Worm (Caenorhabditis elegans) whole organism, dauer: ENCODE measurements around the gene F39F10.3.

Experiments used
- unc-62 ChIP-seq: sonication (generic microtip); optimal IDR thresholded peaks from 2 replicates; lab custom pipeline; 2017; ENCODE audit warnings: missing biosample characterization, missing genetic modification reagents, missing genetic modification characterization

Gene F39F10.3

DNA sequence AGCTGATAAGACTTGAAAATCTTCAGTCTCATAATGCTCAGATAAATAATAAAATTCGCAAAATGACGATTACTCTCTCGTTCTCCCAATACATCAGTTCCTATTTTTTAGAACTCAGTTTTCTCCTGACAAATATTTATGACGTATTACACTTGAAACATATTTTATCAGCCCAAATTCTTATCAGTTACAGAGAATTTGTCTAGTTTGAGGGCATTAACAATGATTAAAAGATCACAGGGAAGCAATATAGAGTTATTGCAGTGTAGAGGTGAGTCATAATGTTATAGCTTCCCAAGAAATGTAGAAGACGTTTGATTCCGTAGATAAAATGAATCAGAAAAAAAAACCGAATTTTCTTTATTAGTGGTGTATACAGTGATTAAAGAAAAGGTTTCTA lies 27.7 kb downstream of the F39F10.3 start:
- TF ChIP-seq unc-62 (GFP tag; lab: Kevin White, UChicago) = no peak

DNA sequence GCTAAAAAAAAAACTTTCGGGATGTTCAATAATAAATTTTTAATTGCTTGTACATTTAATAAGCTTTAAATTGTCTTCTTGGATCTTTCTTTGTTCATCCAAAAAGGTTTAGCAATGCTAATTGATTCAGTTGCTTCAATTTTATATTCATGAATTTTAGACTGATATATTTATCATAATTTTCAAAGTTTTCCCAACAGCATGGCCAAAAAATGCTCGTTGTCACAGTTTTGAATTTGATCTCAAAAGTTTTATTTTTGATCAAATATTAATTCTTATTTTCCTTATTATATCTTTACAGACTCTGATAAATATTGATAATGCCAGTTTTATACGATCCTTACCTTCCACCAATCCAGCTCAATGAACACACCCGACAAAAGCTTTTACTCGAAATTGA lies 29.8 kb downstream of the F39F10.3 start, which contains the start of gene fbxb-114:
fbxb-114 (plus strand) TSS at position 301 of the 400 bp plus-strand sequence.
- no peak for TF ChIP-seq unc-62 (GFP tag; lab: Kevin White, UChicago)

DNA sequence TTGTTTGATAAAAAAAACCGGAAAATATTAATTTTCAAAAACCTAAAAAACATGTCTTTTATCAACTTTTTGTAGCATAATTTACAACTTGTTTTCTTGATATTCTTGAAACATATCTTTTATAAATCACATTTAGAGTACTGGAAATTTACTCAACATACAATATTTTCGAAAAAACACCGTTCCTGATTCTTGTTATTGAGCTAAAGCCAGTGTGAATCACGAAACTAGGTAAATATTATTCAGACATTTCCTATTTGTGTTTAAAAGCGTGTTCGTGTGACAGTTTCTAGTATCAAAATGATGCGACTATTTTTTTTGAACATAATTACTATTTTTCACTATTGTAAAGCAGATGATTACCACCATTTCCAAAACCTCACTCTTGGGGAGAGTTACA lies 31.9 kb downstream of the F39F10.3 start, which contains the start of gene C30E1.4:
C30E1.4 (plus strand) TSS at position 301 of the 400 bp plus-strand sequence.
- TF ChIP-seq unc-62 (GFP tag; lab: Kevin White, UChicago) = no peak

DNA sequence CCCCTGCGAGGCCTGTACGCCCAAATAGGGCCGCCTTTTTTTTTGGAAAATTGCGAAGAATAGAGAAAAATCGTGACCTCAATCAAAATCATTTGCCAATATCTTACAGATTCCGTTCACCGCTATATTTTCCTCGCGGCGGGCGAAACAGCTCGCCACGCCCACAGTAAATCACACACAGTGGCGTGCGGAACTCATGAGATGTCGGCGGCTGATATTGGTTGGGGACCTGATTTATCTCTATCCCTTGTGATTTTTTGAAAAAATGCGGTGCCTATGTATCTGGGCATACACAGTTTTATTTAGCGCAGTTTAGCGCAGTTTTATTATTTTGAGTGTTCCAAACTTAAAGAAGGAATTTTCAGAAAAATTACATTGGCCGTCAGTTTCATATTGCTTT lies 33.6 kb downstream of the F39F10.3 start:
- TF ChIP-seq unc-62 (GFP tag; lab: Kevin White, UChicago) = no peak

DNA sequence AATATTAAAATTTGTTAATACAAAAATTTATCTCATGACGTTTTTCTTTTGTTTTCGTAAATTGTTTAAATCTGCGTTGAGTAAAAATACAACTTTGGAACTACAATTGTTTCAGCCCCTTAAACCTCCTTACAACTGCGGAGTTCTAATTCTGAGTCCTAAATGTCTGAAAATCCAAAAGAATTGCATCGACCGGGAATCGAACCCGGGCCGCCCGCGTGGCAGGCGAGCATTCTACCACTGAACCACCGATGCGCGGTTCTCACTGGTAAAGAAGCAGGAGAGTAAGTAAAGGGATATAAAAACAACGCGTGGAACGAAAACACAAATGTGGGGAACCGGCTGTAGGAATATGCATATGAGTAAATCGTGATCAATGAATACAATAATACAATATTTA lies 36.3 kb downstream of the F39F10.3 start:
- TF ChIP-seq unc-62 (GFP tag; lab: Kevin White, UChicago) = no peak

DNA sequence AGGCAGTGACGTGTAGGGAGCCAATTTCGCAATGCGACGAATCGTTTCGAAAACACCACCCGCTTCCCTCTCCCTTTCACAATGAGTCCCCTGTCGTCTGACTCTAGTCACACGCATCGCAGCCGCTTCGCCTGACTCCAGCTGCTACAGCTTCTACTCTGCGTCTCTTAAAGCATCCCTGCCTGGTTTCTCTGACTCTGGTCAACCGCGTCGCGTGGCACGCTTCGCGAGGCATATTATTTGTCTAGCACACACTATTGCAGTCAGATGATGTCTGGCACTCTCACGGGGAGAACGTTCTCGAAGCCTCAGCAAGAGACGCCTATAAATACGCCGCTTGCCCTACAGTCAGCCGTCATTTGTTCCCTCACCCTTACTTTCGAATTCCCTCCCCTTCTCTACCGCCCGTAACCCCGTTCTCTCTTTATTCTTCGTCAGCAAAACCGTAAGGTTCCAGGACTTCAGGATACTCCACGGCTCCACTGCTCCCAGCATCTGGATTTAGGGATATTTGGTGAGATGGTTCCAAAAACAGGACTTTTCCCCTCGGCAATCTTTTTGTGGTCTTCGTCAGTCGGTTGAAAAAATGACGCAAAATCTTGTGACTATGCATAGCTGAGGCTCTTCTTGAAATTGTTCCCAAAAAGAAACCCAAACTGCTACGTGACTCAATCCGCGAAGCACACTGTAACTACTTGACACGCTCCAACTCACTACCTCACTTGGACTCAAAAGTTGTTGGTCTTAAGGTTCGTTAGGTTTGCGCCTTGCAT lies 38.0 kb downstream of the F39F10.3 start:
- peak; percentile 60 for TF ChIP-seq unc-62 (GFP tag; lab: Kevin White, UChicago)

DNA sequence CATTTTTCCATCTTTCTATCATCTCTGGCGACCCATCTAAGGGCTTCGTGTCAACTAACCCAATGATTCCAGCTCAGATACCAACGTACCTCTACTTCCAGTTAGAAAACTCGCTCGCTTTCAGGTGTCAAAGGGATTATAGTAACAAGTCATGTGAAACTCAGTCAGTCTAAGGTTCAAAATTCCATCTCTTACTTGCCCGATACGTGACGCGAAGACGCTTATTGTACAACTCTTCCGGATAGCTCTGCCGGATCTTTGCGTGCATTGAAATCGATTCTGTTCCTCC lies 38.5 kb downstream of the F39F10.3 start:
- no peak for TF ChIP-seq unc-62 (GFP tag; lab: Kevin White, UChicago)

DNA sequence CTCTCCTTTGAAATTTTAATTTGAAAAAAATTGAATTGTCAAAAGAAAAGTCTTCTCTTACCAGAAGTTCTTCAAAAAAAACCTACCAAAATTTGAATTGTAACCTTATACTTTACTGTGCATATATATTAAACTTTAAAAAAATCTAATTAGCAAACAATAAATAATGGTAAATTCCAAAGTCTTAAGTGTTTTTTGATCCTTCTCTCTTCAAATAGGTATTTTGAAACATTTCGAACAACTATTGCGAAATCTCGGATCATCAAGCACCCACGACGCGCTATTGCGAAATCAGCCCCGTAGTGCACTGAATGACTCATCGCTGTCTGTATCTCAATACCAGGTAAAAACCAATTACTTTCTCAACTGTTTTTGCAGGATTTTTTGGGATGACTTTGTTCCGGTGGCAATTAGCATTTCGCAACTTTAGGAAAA lies 38.9 kb downstream of the F39F10.3 start:
- no peak for TF ChIP-seq unc-62 (GFP tag; lab: Kevin White, UChicago)

DNA sequence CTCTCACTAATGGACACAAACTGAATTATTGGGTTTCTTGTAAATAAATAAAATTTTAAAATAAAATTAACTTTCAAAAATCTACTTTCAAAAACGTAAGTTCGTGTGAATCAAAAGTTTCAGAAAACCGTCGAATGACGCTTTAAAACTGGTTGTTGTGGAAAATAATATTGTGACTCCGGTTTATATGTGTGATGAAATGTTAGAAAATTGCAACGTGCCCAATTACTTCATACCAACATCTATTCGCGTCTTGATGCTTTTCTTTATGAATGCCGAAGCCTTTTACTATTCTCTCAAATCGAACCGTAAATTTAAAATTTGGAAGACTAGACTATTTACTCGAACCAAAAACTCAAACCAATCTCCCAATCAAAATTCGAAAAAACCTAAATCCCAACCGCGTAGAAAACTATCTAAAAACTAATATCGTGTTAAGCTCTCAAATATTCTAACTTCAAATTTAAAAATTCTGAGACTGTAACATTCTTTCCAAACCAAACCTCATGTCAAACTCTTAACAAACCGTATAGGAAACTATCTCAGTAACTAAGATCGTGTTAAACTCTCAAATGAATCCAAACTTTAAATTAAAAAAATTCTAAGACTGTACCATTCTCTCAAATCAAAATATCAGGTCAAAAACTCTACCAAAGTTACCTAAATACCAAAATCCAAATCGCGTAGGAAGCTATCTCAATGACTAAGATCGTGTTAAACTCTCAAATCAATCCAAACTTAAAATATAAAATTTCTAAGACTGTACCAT lies 39.7 kb downstream of the F39F10.3 start:
- no peak for TF ChIP-seq unc-62 (GFP tag; lab: Kevin White, UChicago)

DNA sequence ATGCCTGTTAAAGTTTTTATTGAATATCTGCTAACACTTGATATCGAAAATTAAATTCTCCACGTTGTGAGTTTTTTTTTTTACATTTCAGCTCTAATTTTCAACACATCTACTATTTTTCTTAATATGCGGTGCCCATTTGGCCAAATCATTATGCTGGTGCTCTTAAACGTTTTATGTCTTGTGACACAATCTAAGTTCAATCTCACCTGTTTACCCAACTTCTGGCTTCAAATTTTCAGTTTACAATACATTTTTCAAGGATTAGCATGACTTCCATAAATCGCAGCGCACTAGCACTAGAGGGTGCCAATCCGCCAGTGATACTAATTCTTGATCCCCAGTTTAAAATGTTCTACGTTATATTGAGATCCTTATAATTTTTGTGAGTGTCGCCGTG lies 50.5 kb downstream of the F39F10.3 start:
- no peak for TF ChIP-seq unc-62 (GFP tag; lab: Kevin White, UChicago)
